Worm (Caenorhabditis elegans) whole organism, early embryonic: ENCODE data around the gene K08H2.10.

Experiments used
- aly-1 ChIP-seq: sonication (generic microtip); optimal IDR thresholded peaks from 2 replicates; lab custom pipeline; 2016; ENCODE audit warnings: missing genetic modification characterization, missing compliant biosample characterization
- ceh-36 ChIP-seq: sonication (generic microtip); optimal IDR thresholded peaks from 2 replicates; lab custom pipeline; 2016; ENCODE audit warnings: missing genetic modification characterization, inconsistent platforms, missing compliant biosample characterization
- tbx-37 ChIP-seq: fragments of 200-800 bp; sonication (Bioruptor generic); conservative IDR thresholded peaks from 2 replicates; pipeline ENCODE4 v1.3.6; 2022; ENCODE audit warnings: missing genetic modification reagents, missing genetic modification characterization, missing compliant biosample characterization

ce11 chrX:13303357-13303756, 45.8 kb downstream of the K08H2.10 start, which contains the start of gene srd-42:
- TF ChIP-seq tbx-37 (GFP tag; lab: Robert Waterston, UW), result no peak
- TF ChIP-seq aly-1, result no peak
- TF ChIP-seq ceh-36, result no peak
